Worm (Caenorhabditis elegans): ENCODE measurements around the gene Y54F10BM.12.

ce11 chrIII:2347291-2347690, 17.8 kb upstream of the Y54F10BM.12 start, which contains the start of gene gip-1:
- TF ChIP-seq elt-3 (tag; optimal IDR thresholded peaks at IDR 0.05), result no peak
- TF ChIP-seq ham-2 (GFP tag; optimal IDR thresholded peaks at IDR 0.05), result no peak
